Worm (Caenorhabditis elegans) whole organism, mixed stage, embryonic: ENCODE measurements around the gene wrn-1.

Experiments
- M03D4.4 ChIP-seq: sonication (generic microtip); optimal IDR thresholded peaks from 2 replicates; lab custom pipeline; 2017; ENCODE audit warnings: mild to moderate bottlenecking, missing genetic modification characterization, missing compliant biosample characterization
- bed-3 ChIP-seq: fragments of 200-800 bp; sonication (Bioruptor generic); optimal IDR thresholded peaks from 3 replicates; lab custom pipeline; 2018; ENCODE audit warnings: mild to moderate bottlenecking, missing genetic modification characterization, moderate library complexity, missing compliant biosample characterization
- blmp-1 ChIP-seq: fragments of 150-350 bp; optimal IDR thresholded peaks from 2 replicates; lab custom pipeline; 2014; ENCODE audit warnings: missing biosample characterization, missing genetic modification characterization
- ceh-39 ChIP-seq: fragments of 150-350 bp; optimal IDR thresholded peaks from 2 replicates; lab custom pipeline; 2014; ENCODE audit warnings: missing biosample characterization, missing genetic modification characterization
- ceh-83 ChIP-seq: fragments of 200-800 bp; sonication (Bioruptor generic); optimal IDR thresholded peaks from 2 replicates; lab custom pipeline; 2018; ENCODE audit warnings: mild to moderate bottlenecking, missing genetic modification characterization, missing compliant biosample characterization
- ces-1 ChIP-seq: fragments of 150-350 bp; optimal IDR thresholded peaks from 2 replicates; lab custom pipeline; 2014; ENCODE audit warnings: missing biosample characterization, missing genetic modification reagents, missing genetic modification characterization
- cnd-1 ChIP-seq: fragments of 200-800 bp; sonication (Bioruptor generic); optimal IDR thresholded peaks from 2 replicates; lab custom pipeline; 2018; ENCODE audit warnings: mild to moderate bottlenecking, missing genetic modification characterization, missing compliant biosample characterization
- drap-1 ChIP-seq: fragments of 200-800 bp; sonication (Bioruptor generic); optimal IDR thresholded peaks from 3 replicates; lab custom pipeline; 2018; ENCODE audit warnings: mild to moderate bottlenecking, missing genetic modification characterization, missing compliant biosample characterization
- elt-1 ChIP-seq: sonication (generic microtip); optimal IDR thresholded peaks from 2 replicates; lab custom pipeline; 2017; ENCODE audit warnings: missing genetic modification characterization, mild to moderate bottlenecking, missing compliant biosample characterization, antibody characterized with exemption, moderate library complexity, borderline replicate concordance; ENCODE audit not compliant: insufficient read depth
- elt-3 ChIP-seq: fragments of 150-350 bp; optimal IDR thresholded peaks from 2 replicates; lab custom pipeline; 2014; ENCODE audit warnings: missing biosample characterization, missing genetic modification characterization
- flh-1 ChIP-seq: fragments of 200-800 bp; sonication (Bioruptor generic); optimal IDR thresholded peaks from 2 replicates; lab custom pipeline; 2018; ENCODE audit warnings: mild to moderate bottlenecking, missing genetic modification characterization, moderate library complexity, missing compliant biosample characterization
- ham-2 ChIP-seq: fragments of 200-800 bp; sonication (Bioruptor generic); optimal IDR thresholded peaks from 2 replicates; lab custom pipeline; 2018; ENCODE audit warnings: mild to moderate bottlenecking, missing genetic modification characterization, missing compliant biosample characterization
- hlh-1 ChIP-seq: fragments of 150-350 bp; optimal IDR thresholded peaks from 2 replicates; lab custom pipeline; 2014; ENCODE audit warnings: missing biosample characterization, missing genetic modification reagents, missing genetic modification characterization
- lin-13 ChIP-seq: fragments of 150-350 bp; optimal IDR thresholded peaks from 2 replicates; lab custom pipeline; 2014; ENCODE audit warnings: missing biosample characterization, missing genetic modification characterization
- lin-32 ChIP-seq: fragments of 200-800 bp; sonication (Bioruptor generic); optimal IDR thresholded peaks from 2 replicates; lab custom pipeline; 2018; ENCODE audit warnings: mild to moderate bottlenecking, missing genetic modification characterization, missing compliant biosample characterization
- lsy-2 ChIP-seq: fragments of 150-350 bp; optimal IDR thresholded peaks from 2 replicates; lab custom pipeline; 2014; ENCODE audit warnings: missing biosample characterization, missing genetic modification characterization
- mab-5 ChIP-seq: fragments of 150-350 bp; optimal IDR thresholded peaks from 2 replicates; lab custom pipeline; 2014; ENCODE audit warnings: missing biosample characterization, missing genetic modification characterization
- mep-1 ChIP-seq: fragments of 150-350 bp; optimal IDR thresholded peaks from 2 replicates; lab custom pipeline; 2017; ENCODE audit warnings: missing biosample characterization, missing genetic modification reagents, missing genetic modification characterization, inconsistent platforms
- mls-2 ChIP-seq: sonication (generic microtip); optimal IDR thresholded peaks from 2 replicates; lab custom pipeline; 2016; ENCODE audit warnings: mild to moderate bottlenecking, missing genetic modification characterization, moderate library complexity, missing compliant biosample characterization
- nhr-12 ChIP-seq: fragments of 150-350 bp; optimal IDR thresholded peaks from 2 replicates; lab custom pipeline; 2014; ENCODE audit warnings: missing biosample characterization, missing genetic modification characterization
- nhr-2 ChIP-seq: fragments of 150-350 bp; optimal IDR thresholded peaks from 2 replicates; lab custom pipeline; 2014; ENCODE audit warnings: missing biosample characterization, missing genetic modification characterization
- nhr-237 ChIP-seq: fragments of 150-350 bp; optimal IDR thresholded peaks from 2 replicates; lab custom pipeline; 2014; ENCODE audit warnings: missing biosample characterization, missing genetic modification characterization
- nhr-28 ChIP-seq: fragments of 150-350 bp; optimal IDR thresholded peaks from 2 replicates; lab custom pipeline; 2014; ENCODE audit warnings: missing biosample characterization, missing genetic modification characterization
- nhr-76 ChIP-seq: sonication (generic microtip); optimal IDR thresholded peaks from 2 replicates; lab custom pipeline; 2017; ENCODE audit warnings: missing biosample characterization, missing genetic modification characterization
- sem-2 ChIP-seq: fragments of 200-800 bp; sonication (Bioruptor generic); optimal IDR thresholded peaks from 2 replicates; lab custom pipeline; 2018; ENCODE audit warnings: mild to moderate bottlenecking, missing genetic modification characterization, missing compliant biosample characterization
- sptf-1 ChIP-seq: sonication (generic microtip); optimal IDR thresholded peaks from 2 replicates; lab custom pipeline; 2017; ENCODE audit warnings: mild to moderate bottlenecking, missing genetic modification characterization, moderate library complexity, missing compliant biosample characterization
- unc-120 ChIP-seq: sonication (generic microtip); optimal IDR thresholded peaks from 2 replicates; lab custom pipeline; 2017; ENCODE audit warnings: missing genetic modification characterization, missing compliant biosample characterization; ENCODE audit not compliant: poor library complexity, severe bottlenecking
- unc-39 ChIP-seq: fragments of 150-350 bp; optimal IDR thresholded peaks from 2 replicates; lab custom pipeline; 2014; ENCODE audit warnings: missing biosample characterization, missing genetic modification characterization
- unc-62 ChIP-seq: fragments of 150-350 bp; optimal IDR thresholded peaks from 2 replicates; lab custom pipeline; 2014; ENCODE audit warnings: missing biosample characterization, missing genetic modification reagents, missing genetic modification characterization
- zip-8 ChIP-seq: fragments of 150-350 bp; optimal IDR thresholded peaks from 2 replicates; lab custom pipeline; 2014; ENCODE audit warnings: missing biosample characterization, missing genetic modification characterization

The wrn-1 gene

DNA sequence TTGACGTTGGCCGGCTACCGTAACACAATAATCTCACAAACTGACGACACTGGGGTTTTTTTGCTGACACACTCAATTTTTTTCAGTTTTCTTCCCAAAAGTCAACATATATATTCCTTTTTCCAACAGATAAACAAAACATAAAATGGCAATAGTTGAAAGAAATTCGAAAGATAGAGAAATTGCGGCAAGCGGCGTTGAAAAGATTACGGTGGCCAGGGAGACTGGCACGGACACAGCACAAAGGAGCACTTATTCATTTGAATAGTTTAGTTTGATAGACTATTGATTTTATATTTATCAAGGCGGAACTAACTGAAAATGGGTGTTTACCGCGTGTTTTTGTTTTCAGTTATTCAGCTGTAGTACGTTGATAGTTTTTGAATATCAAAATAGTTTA is 33.5 kb upstream of the wrn-1 start, which contains the start of gene toe-2:
toe-2 (minus strand) TSS at position 70 of the 400 bp plus-strand sequence.
- TF ChIP-seq nhr-12 (tag; lab: Kevin White, UChicago), result no peak
- TF ChIP-seq nhr-237 (tag; lab: Kevin White, UChicago), result no peak
- no peak for TF ChIP-seq sptf-1
- no peak for TF ChIP-seq nhr-76 (tag; lab: Kevin White, UChicago)
- no peak for TF ChIP-seq unc-62 (GFP tag; lab: Kevin White, UChicago)

DNA sequence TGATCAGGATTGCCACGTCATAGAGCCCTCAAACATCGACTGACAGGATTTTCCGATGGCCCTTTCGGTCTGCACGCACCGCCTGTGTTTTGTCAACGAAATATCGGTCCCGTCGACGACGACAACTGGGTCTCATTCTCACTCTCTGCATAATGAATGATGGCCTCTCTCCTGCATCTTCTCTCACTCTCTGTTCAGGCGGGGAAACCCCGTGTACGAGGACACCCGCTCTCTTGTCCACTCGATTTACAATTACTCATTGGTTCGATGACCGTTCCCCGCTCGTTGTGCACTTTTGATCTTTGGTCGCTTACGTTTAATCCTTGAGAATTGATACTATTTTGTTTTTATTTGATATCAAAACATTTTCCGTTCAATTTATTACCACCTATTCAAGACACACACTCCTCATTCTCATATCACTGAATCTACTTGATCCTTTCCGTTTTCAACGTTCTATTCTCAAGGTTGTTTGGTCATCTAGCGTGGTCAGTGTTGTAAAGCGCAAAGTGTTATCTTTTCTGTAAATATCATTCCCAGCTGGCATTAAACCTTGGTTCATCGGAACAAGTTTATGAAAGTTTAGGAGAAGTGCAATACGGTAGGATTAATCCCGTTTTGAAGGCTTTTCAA is 32.0 kb upstream of the wrn-1 start:
- TF ChIP-seq zip-8 (tag; lab: Kevin White, UChicago) (no peak), elt-3 (tag; lab: Kevin White, UChicago) (no peak), cnd-1 (tag; lab: Kevin White, UChicago) (peak; percentile 25), unc-120 (peak; percentile 44), nhr-76 (tag; lab: Kevin White, UChicago) (no peak), nhr-12 (tag; lab: Kevin White, UChicago) (no peak), drap-1 (GFP tag; lab: Kevin White, UChicago) (no peak), mls-2 (tag; lab: Kevin White, UChicago) (peak; percentile 73), ham-2 (peak; percentile 40), hlh-1 (tag; lab: Kevin White, UChicago) (peak; percentile 41), ces-1 (no peak), nhr-2 (tag; lab: Kevin White, UChicago) (peak; percentile 96), ceh-83 (GFP tag; lab: Kevin White, UChicago) (no peak), M03D4.4 (peak; percentile 31), mep-1 (peak; percentile 50), unc-39 (tag; lab: Kevin White, UChicago) (no peak), unc-62 (GFP tag; lab: Kevin White, UChicago) (peak; percentile 58), lin-13 (tag; lab: Kevin White, UChicago) (no peak), blmp-1 (tag; lab: Kevin White, UChicago) (no peak)

DNA sequence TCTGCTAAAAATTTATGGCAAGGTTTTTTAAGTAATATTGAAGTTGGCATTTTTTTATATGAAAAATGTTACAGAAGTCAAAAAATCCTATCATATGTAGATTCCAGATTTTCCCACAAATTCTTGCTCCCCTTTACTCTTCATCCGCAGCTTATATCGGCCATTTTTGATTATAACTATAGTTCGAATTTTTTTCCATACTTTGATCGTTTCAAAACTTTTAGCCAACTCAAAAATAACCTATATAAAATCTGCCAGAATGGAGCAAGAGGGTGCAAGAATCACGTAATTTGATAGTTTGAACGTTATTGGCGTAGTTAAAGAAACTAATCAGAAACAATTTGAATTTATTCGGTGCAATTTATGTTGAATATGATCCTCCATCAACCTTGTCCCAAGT is 30.8 kb upstream of the wrn-1 start:
- TF ChIP-seq lsy-2 (tag; lab: Kevin White, UChicago), result no peak
- no peak for TF ChIP-seq sem-2 (GFP tag; lab: Kevin White, UChicago)
- no peak for TF ChIP-seq elt-1
- TF ChIP-seq nhr-12 (tag; lab: Kevin White, UChicago), result no peak
- no peak for TF ChIP-seq ceh-39 (tag; lab: Kevin White, UChicago)
- TF ChIP-seq unc-120, result no peak
- TF ChIP-seq mab-5, result no peak
- TF ChIP-seq M03D4.4, result no peak
- no peak for TF ChIP-seq nhr-237 (tag; lab: Kevin White, UChicago)
- no peak for TF ChIP-seq bed-3 (GFP tag; lab: Kevin White, UChicago)
- TF ChIP-seq cnd-1 (tag; lab: Kevin White, UChicago), result no peak
- no peak for TF ChIP-seq nhr-76 (tag; lab: Kevin White, UChicago)
- TF ChIP-seq lin-13 (tag; lab: Kevin White, UChicago), result no peak
- no peak for TF ChIP-seq hlh-1 (tag; lab: Kevin White, UChicago)
- TF ChIP-seq ham-2, result no peak
- no peak for TF ChIP-seq ces-1
- no peak for TF ChIP-seq elt-3 (tag; lab: Kevin White, UChicago)
- no peak for TF ChIP-seq flh-1 (GFP tag; lab: Kevin White, UChicago)
- no peak for TF ChIP-seq zip-8 (tag; lab: Kevin White, UChicago)

DNA sequence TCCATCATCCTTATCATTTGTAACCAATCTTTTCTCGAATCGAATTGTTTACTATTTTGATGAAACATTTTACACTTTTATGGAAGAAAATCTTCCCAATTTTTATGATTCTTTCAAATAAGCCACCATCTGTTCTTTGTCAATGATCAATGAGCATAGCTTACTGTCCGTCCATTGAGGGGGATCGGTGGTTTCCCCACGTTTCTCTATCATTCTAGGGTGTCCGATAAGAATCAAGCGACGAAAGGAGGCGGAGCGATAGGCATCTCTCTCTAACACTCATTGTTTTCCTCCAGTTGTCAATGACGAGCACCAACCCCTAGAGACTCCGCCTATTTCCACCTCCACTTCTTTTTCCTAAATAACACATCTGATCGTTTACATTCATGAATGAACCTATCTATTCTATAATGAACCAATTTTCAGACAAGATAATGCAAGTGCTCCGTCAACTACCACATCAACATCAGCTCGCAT is 30.2 kb upstream of the wrn-1 start, which contains the start of gene C56E6.2:
C56E6.2 (plus strand) TSS at position 427 of the 477 bp plus-strand sequence.
- no peak for TF ChIP-seq lin-13 (tag; lab: Kevin White, UChicago)
- peak; percentile 81 for TF ChIP-seq elt-1

DNA sequence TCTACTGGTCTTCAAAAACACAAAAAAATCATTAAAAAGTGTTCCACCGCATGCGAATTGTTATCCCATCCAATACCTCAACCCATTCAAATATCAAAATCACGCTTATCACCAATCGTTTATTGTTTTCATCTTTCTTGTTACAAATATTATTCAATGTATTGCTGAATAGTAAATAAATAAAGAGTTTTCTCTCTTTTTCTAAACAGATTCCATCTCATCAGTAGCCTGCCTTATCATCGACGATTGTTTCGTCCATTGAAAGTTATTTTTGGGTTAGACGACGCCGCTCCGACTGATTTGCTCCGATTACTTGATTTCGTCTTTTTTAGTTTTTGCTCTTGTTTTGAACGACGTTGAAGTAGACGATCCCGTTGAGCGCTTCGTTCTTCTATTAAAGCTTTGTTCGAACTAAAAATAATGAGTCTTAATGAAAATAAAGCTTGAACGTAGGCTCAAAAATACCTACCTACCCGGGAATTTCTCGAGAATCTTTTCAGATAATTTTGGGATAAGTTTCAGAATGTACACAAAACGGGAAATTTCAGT is 28.6 kb upstream of the wrn-1 start:
- TF ChIP-seq mep-1 (no peak), elt-3 (tag; lab: Kevin White, UChicago) (no peak), zip-8 (tag; lab: Kevin White, UChicago) (no peak), mls-2 (tag; lab: Kevin White, UChicago) (no peak), ces-1 (no peak), nhr-28 (tag; lab: Kevin White, UChicago) (no peak), lin-32 (GFP tag; lab: Kevin White, UChicago) (no peak), unc-39 (tag; lab: Kevin White, UChicago) (no peak), hlh-1 (tag; lab: Kevin White, UChicago) (no peak)
